Fruit fly (Drosophila melanogaster): ENCODE measurements around the gene CG8034.

CG8034 gene

dm6 chrX:19317058-19317767 is 19.3 kb upstream of the CG8034 start:
- no peak for TF ChIP-seq lola (GFP tag; optimal IDR thresholded peaks at IDR 0.05)
- TF ChIP-seq brk (GFP tag; optimal IDR thresholded peaks at IDR 0.05), result no peak
- TF ChIP-seq foxo (GFP tag; optimal IDR thresholded peaks at IDR 0.05), result peak in 1 of 2 experiments; percentile 22
- peak; percentile 41 for TF ChIP-seq HLH106 (tag; optimal IDR thresholded peaks at IDR 0.05)
- TF ChIP-seq sv (GFP tag; optimal IDR thresholded peaks at IDR 0.05), result peak; percentile 10
- peak; percentile 9 for TF ChIP-seq psq (GFP tag; optimal IDR thresholded peaks at IDR 0.05)
- peak; percentile 27 for TF ChIP-seq Sp1 (GFP tag; optimal IDR thresholded peaks at IDR 0.05)

- TF ChIP-seq usp (GFP tag; optimal IDR thresholded peaks at IDR 0.05) (no peak), Hr83 (GFP tag; optimal IDR thresholded peaks at IDR 0.05; ENCODE audit: poor library complexity, severe bottlenecking) (no peak), N (GFP tag; optimal IDR thresholded peaks at IDR 0.05) (no peak), brk (GFP tag; optimal IDR thresholded peaks at IDR 0.05) (no peak), sage (GFP tag; optimal IDR thresholded peaks at IDR 0.05) (no peak), br (GFP tag; optimal IDR thresholded peaks at IDR 0.05) (peak; percentile 36), jim (GFP tag; optimal IDR thresholded peaks at IDR 0.05) (no peak), Rel (GFP tag; optimal IDR thresholded peaks at IDR 0.05) (no peak), Rel (tag; optimal IDR thresholded peaks at IDR 0.05) (no peak), dmrt93B (GFP tag; optimal IDR thresholded peaks at IDR 0.05) (no peak), Abd-B (GFP tag; optimal IDR thresholded peaks at IDR 0.05) (no peak), CG32264 (GFP tag; optimal IDR thresholded peaks at IDR 0.05) (no peak), foxo (GFP tag; optimal IDR thresholded peaks at IDR 0.05) (peak in 1 of 2 experiments; percentile 31), h (GFP tag; optimal IDR thresholded peaks at IDR 0.05) (peak; percentile 36), OdsH (GFP tag; optimal IDR thresholded peaks at IDR 0.05) (peak; percentile 12), pan (optimal IDR thresholded peaks at IDR 0.05) (no peak), Dfd (GFP tag; optimal IDR thresholded peaks at IDR 0.05) (no peak), dsf (GFP tag; optimal IDR thresholded peaks at IDR 0.05; ENCODE audit: borderline replicate concordance) (no peak), GATAd (GFP tag; optimal IDR thresholded peaks at IDR 0.05) (no peak), woc (GFP tag; optimal IDR thresholded peaks at IDR 0.05) (no peak), Myc (optimal IDR thresholded peaks at IDR 0.05) (no peak), tai (GFP tag; optimal IDR thresholded peaks at IDR 0.05) (no peak), Hnf4 (GFP tag; optimal IDR thresholded peaks at IDR 0.05) (no peak), Vsx2 (GFP tag; optimal IDR thresholded peaks at IDR 0.05; ENCODE audit: partially characterized antibody) (no peak), psq (GFP tag; optimal IDR thresholded peaks at IDR 0.05) (no peak), Jra (GFP tag; optimal IDR thresholded peaks at IDR 0.05) (no peak), ey (GFP tag; optimal IDR thresholded peaks at IDR 0.05) (peak; percentile 42), fru (GFP tag; optimal IDR thresholded peaks at IDR 0.05) (no peak)
These were observed 18.6 kb upstream of the CG8034 start for dm6 chrX:19316583-19316982.

- TF ChIP-seq Rel (GFP tag; optimal IDR thresholded peaks at IDR 0.05) (no peak), Rel (tag; optimal IDR thresholded peaks at IDR 0.05) (peak; percentile 28), Abd-B (GFP tag; optimal IDR thresholded peaks at IDR 0.05) (no peak)
These were observed 17.7 kb upstream of the CG8034 start for dm6 chrX:19315421-19316260.

- TF ChIP-seq HLH106 (tag; optimal IDR thresholded peaks at IDR 0.05), result no peak
- no peak for TF ChIP-seq Rel (GFP tag; optimal IDR thresholded peaks at IDR 0.05)
- peak; percentile 44 for TF ChIP-seq Rel (tag; optimal IDR thresholded peaks at IDR 0.05)
These were observed 16.6 kb upstream of the CG8034 start for dm6 chrX:19314283-19315178.
